Fruit fly (Drosophila melanogaster) whole organism, prepupa: ENCODE results near the gene Lcp65Ag2.

Source experiments
- CG10669 ChIP-seq: fragments of 200-800 bp; sonication (Bioruptor generic); optimal IDR thresholded peaks from 3 replicates; lab custom pipeline; 2018; ENCODE audit warnings: missing biosample characterization, mild to moderate bottlenecking, missing genetic modification characterization, moderate library complexity
- CG11762 ChIP-seq: fragments of 200-800 bp; sonication (Bioruptor generic); optimal IDR thresholded peaks from 3 replicates; lab custom pipeline; 2016; ENCODE audit warnings: missing biosample characterization, missing genetic modification characterization; ENCODE audit not compliant: insufficient read depth
- CG11902 ChIP-seq: fragments of 200-800 bp; sonication (Bioruptor generic); optimal IDR thresholded peaks from 3 replicates; lab custom pipeline; 2016; ENCODE audit warnings: missing biosample characterization, missing genetic modification characterization
- CG15336 ChIP-seq: fragments of 200-800 bp; sonication (Bioruptor generic); IDR thresholded peaks from 2 replicates; pipeline ENCODE4 v1.3.6; 2022; ENCODE audit warnings: missing biosample characterization, missing genetic modification characterization
- CG1621 ChIP-seq: fragments of 200-800 bp; sonication (Bioruptor generic); optimal IDR thresholded peaks from 3 replicates; lab custom pipeline; 2018; ENCODE audit warnings: missing biosample characterization, mild to moderate bottlenecking, missing genetic modification characterization
- CG3032 ChIP-seq: fragments of 200-800 bp; optimal IDR thresholded peaks from 2 replicates; lab custom pipeline; 2019; ENCODE audit warnings: missing biosample characterization, mild to moderate bottlenecking, missing genetic modification characterization, moderate library complexity
- CG32006 ChIP-seq: fragments of 200-800 bp; sonication (Bioruptor generic); optimal IDR thresholded peaks from 3 replicates; lab custom pipeline; 2017; ENCODE audit warnings: missing biosample characterization, mild to moderate bottlenecking, missing genetic modification characterization
- CG3919 ChIP-seq: fragments of 200-800 bp; sonication (Bioruptor generic); optimal IDR thresholded peaks from 3 replicates; lab custom pipeline; 2016; ENCODE audit warnings: missing biosample characterization, missing genetic modification characterization
- CG6792 ChIP-seq: fragments of 200-800 bp; sonication (Bioruptor generic); optimal IDR thresholded peaks from 3 replicates; lab custom pipeline; 2016; ENCODE audit warnings: missing biosample characterization, missing genetic modification characterization
- CG7368 ChIP-seq: fragments of 200-800 bp; sonication (Bioruptor generic); optimal IDR thresholded peaks from 3 replicates; lab custom pipeline; 2016; ENCODE audit warnings: missing biosample characterization, missing genetic modification characterization
- CG8319 ChIP-seq: fragments of 200-800 bp; sonication (Bioruptor generic); optimal IDR thresholded peaks from 3 replicates; lab custom pipeline; 2016; ENCODE audit warnings: missing biosample characterization, missing genetic modification characterization
- CG8632 ChIP-seq: fragments of 200-800 bp; sonication (Bioruptor generic); optimal IDR thresholded peaks from 3 replicates; lab custom pipeline; 2016; ENCODE audit warnings: missing biosample characterization, missing genetic modification characterization
- CG9139 ChIP-seq: fragments of 200-800 bp; sonication (Bioruptor generic); optimal IDR thresholded peaks from 3 replicates; lab custom pipeline; 2017; ENCODE audit warnings: missing biosample characterization, mild to moderate bottlenecking, missing genetic modification characterization
- Eip75B ChIP-seq: fragments of 200-800 bp; sonication (Bioruptor generic); optimal IDR thresholded peaks from 3 replicates; lab custom pipeline; 2016; ENCODE audit warnings: missing biosample characterization, missing genetic modification characterization
- Ets96B ChIP-seq: fragments of 200-800 bp; optimal IDR thresholded peaks from 2 replicates; lab custom pipeline; 2019; ENCODE audit warnings: missing biosample characterization, mild to moderate bottlenecking, missing genetic modification characterization, moderate library complexity
- Hr4 ChIP-seq: fragments of 200-800 bp; sonication (Bioruptor generic); optimal IDR thresholded peaks from 3 replicates; lab custom pipeline; 2016; ENCODE audit warnings: missing biosample characterization, missing genetic modification characterization
- Lpt ChIP-seq: fragments of 200-800 bp; sonication (Bioruptor generic); optimal IDR thresholded peaks from 3 replicates; lab custom pipeline; 2016; ENCODE audit warnings: missing biosample characterization, missing genetic modification characterization
- Met ChIP-seq: fragments of 200-800 bp; sonication (Bioruptor generic); optimal IDR thresholded peaks from 3 replicates; lab custom pipeline; 2016; ENCODE audit warnings: missing biosample characterization, missing genetic modification characterization
- acj6 ChIP-seq: fragments of 200-800 bp; sonication (Bioruptor generic); optimal IDR thresholded peaks from 3 replicates; lab custom pipeline; 2016; ENCODE audit warnings: missing biosample characterization, missing genetic modification characterization
- cyc ChIP-seq: fragments of 200-800 bp; sonication (Bioruptor generic); optimal IDR thresholded peaks from 3 replicates; lab custom pipeline; 2016; ENCODE audit warnings: missing biosample characterization, missing genetic modification characterization
- dac ChIP-seq: fragments of 200-800 bp; sonication (Bioruptor generic); optimal IDR thresholded peaks from 2 replicates; lab custom pipeline; 2017; ENCODE audit warnings: missing biosample characterization, mild to moderate bottlenecking, missing genetic modification characterization
- dsx ChIP-seq: fragments of 200-800 bp; optimal IDR thresholded peaks from 3 replicates; lab custom pipeline; 2019; ENCODE audit warnings: missing biosample characterization, mild to moderate bottlenecking, missing genetic modification characterization, moderate library complexity; ENCODE audit not compliant: poor library complexity, severe bottlenecking
- eg ChIP-seq: fragments of 200-800 bp; sonication (Bioruptor generic); IDR thresholded peaks from 3 replicates; pipeline ENCODE4 v1.3.6; 2022; ENCODE audit warnings: missing biosample characterization, missing genetic modification characterization
- esn ChIP-seq: fragments of 200-800 bp; sonication (Bioruptor generic); optimal IDR thresholded peaks from 2 replicates; lab custom pipeline; 2016; ENCODE audit warnings: missing biosample characterization, mild to moderate bottlenecking, missing genetic modification characterization, moderate library complexity
- fd59A ChIP-seq: fragments of 200-800 bp; sonication (Bioruptor generic); optimal IDR thresholded peaks from 2 replicates; lab custom pipeline; 2017; ENCODE audit warnings: missing biosample characterization, mild to moderate bottlenecking, missing genetic modification characterization, missing genetic modification reagents
- fkh ChIP-seq: fragments of 200-800 bp; sonication (Bioruptor generic); optimal IDR thresholded peaks from 3 replicates; lab custom pipeline; 2017; ENCODE audit warnings: missing biosample characterization, mild to moderate bottlenecking, missing genetic modification characterization, moderate library complexity
- lz ChIP-seq: fragments of 200-800 bp; sonication (Bioruptor generic); optimal IDR thresholded peaks from 3 replicates; lab custom pipeline; 2016; ENCODE audit warnings: missing biosample characterization, missing genetic modification characterization
- net ChIP-seq: fragments of 200-800 bp; sonication (Bioruptor generic); optimal IDR thresholded peaks from 3 replicates; lab custom pipeline; 2016; ENCODE audit warnings: missing biosample characterization, missing genetic modification characterization
- spab ChIP-seq: fragments of 200-800 bp; sonication (Bioruptor generic); optimal IDR thresholded peaks from 2 replicates; lab custom pipeline; 2017; ENCODE audit warnings: missing biosample characterization, mild to moderate bottlenecking, missing genetic modification characterization, missing genetic modification reagents
- ss ChIP-seq, 2 experiments: fragments of 200-800 bp; sonication (Bioruptor generic); optimal IDR thresholded peaks; 2 replicates in 1 of 2; 3 replicates in 1 of 2; lab custom pipeline; 2017 to 2018; ENCODE audit warnings: mild to moderate bottlenecking in 2 of 2, missing biosample characterization in 2 of 2, missing genetic modification characterization in 2 of 2, moderate library complexity in 1 of 2
- svp ChIP-seq: fragments of 200-800 bp; sonication (Bioruptor generic); peaks from one replicate; lab custom pipeline; 2016; ENCODE audit warnings: missing biosample characterization, missing genetic modification characterization
- topi ChIP-seq: fragments of 200-800 bp; sonication (Bioruptor generic); optimal IDR thresholded peaks from 3 replicates; lab custom pipeline; 2016; ENCODE audit warnings: missing biosample characterization, missing genetic modification characterization

Lcp65Ag2 gene

DNA sequence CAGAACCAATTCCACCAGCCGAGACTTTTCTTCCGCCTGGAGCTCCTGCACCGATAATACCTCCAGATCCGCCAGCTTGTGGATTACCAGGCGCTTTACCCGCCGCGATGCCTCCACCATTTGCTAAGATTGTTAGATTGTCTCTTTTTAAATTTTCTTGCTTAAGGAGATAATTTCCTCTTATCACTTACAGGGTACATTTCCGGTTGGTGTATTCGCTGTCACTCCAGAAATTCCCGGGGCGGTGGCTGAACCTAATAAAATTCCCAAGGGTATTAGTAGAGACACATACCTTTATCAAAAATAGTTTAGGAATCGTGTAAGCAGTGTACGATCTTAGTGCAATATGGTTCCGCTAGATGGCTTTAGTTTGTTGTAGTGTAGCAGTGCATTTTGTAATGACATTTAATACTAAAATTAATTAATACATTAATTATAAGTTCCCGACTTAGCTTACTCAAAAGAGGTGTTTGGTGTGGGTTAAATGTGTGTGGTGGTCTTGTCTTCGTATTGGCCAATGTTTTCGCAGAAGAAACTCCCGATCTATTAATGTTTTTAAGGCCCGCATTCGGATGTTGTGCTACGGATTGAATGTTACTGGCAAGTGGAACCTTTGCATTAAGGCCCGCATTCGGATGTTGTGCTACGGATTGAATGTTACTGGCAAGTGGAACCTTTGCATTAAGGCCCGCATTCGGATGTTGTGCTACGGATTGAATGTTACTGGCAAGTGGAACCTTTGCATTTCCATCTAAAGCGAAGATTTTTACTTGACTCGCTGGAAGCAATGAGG lies 8.6 kb downstream of the Lcp65Ag2 start (continued):
- TF ChIP-seq esn (GFP tag; lab: Kevin White, UChicago) (no peak), CG3919 (GFP tag; lab: Kevin White, UChicago) (peak; percentile 72), CG8632 (GFP tag; lab: Kevin White, UChicago) (no peak), CG10669 (GFP tag; lab: Kevin White, UChicago) (peak; percentile 41), CG32006 (GFP tag; lab: Kevin White, UChicago) (no peak), svp (GFP tag; lab: Kevin White, UChicago) (peak; percentile 63), fd59A (GFP tag; lab: Kevin White, UChicago) (no peak), CG9139 (no peak), CG11902 (no peak), CG15336 (GFP tag; lab: Robert Waterston, UW) (no peak), dac (GFP tag; lab: Kevin White, UChicago) (no peak), Ets96B (no peak), eg (GFP tag; lab: Robert Waterston, UW) (no peak; the same call in 2 of the 3 replicates), CG8319 (peak; percentile 12), CG3032 (no peak), spab (GFP tag; lab: Kevin White, UChicago) (no peak), lz (GFP tag; lab: Kevin White, UChicago) (peak; percentile 43), Lpt (GFP tag; lab: Kevin White, UChicago) (no peak), fkh (GFP tag; lab: Kevin White, UChicago) (peak; percentile 48), CG1621 (no peak)

DNA sequence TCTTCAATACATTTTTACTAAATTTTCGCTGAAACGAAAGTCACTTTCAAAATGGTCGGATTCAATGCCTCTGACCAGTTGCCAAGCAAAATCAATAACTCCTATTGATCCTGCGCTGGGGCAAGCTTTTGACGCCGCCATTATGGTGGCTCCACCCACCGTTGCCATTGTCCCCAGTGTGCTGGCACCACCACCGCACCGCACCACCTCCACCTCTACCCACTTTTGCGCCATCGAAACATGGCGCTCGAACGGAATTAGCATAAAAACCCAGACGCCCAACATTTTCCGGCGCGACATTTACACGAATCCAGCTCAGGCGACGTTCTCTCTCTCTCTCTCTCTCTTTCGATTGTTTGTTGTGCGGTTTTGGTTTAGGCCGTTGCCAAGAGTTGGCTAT lies 16.5 kb downstream of the Lcp65Ag2 start:
- TF ChIP-seq ss (GFP tag; optimal IDR thresholded peaks at IDR 0.05; lab: Kevin White, UChicago): no peak

DNA sequence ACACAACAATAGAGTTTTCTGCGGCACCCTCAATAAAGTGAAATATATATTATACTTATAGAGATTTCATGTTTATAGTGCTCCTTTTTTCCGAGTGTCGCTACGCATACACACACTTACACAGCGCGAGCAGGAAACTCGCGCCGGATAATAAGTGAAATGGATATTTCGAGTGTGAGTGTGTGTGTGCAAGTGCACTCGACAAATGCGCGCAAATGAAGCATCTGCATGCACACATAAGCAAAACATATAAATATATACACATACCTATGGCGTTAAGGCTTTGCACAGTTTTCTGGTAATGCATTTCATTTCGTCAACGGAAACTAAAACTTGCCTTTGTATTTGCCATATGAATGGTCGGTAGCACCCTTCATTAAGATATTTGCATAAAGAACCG lies 17.9 kb downstream of the Lcp65Ag2 start:
- TF ChIP-seq fd59A (GFP tag; lab: Kevin White, UChicago) (no peak), CG7368 (GFP tag; lab: Kevin White, UChicago) (no peak), CG8319 (no peak), CG32006 (GFP tag; lab: Kevin White, UChicago) (no peak), CG11762 (GFP tag; lab: Kevin White, UChicago) (no peak), Lpt (GFP tag; lab: Kevin White, UChicago) (no peak), net (no peak), CG8632 (GFP tag; lab: Kevin White, UChicago) (no peak)
- TF ChIP-seq, all 60 proteins: peak for 0

DNA sequence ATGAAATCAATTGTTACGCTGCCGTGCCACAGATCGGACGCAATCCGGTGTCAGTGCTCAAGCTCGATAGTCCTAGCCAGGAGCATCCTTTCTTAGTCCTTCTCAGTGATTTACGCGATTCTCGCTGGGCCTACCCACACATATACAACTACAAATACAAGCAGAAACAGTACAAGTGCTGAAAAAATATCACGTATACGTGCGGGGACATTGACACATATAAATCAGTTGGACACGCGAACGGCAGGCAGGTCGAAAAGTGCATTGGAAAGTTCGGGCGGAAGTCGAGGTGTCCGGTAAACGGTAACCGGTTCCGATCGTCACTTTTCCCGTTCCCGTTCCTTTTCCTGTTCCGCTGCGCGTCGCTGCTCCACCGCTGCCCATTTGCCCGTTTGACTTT lies 21.9 kb downstream of the Lcp65Ag2 start:
- no peak for TF ChIP-seq topi (GFP tag; lab: Kevin White, UChicago)
- TF ChIP-seq cyc (GFP tag; lab: Kevin White, UChicago): no peak
- no peak for TF ChIP-seq CG32006 (GFP tag; lab: Kevin White, UChicago)
- no peak for TF ChIP-seq CG11762 (GFP tag; lab: Kevin White, UChicago)
- no peak for TF ChIP-seq Eip75B (GFP tag; lab: Kevin White, UChicago)
- no peak for TF ChIP-seq CG6792 (GFP tag; lab: Kevin White, UChicago)
- TF ChIP-seq Met (GFP tag; lab: Kevin White, UChicago): no peak
- TF ChIP-seq CG9139: no peak
- TF ChIP-seq Ets96B: no peak
- no peak for TF ChIP-seq Hr4 (GFP tag; lab: Kevin White, UChicago)
- TF ChIP-seq CG3919 (GFP tag; lab: Kevin White, UChicago): no peak
- no peak for TF ChIP-seq Lpt (GFP tag; lab: Kevin White, UChicago)
- no peak for TF ChIP-seq net
- no peak for TF ChIP-seq dsx
- TF ChIP-seq acj6 (GFP tag; lab: Kevin White, UChicago): no peak
- TF ChIP-seq, all 60 proteins: peak for 0
